Worm (Caenorhabditis elegans) whole organism, mixed stage, embryonic: ENCODE data around the gene K12D12.4.

Source experiments
- bed-3 ChIP-seq: fragments of 200-800 bp; sonication (Bioruptor generic); optimal IDR thresholded peaks from 3 replicates; lab custom pipeline; 2018; ENCODE audit warnings: mild to moderate bottlenecking, missing genetic modification characterization, moderate library complexity, missing compliant biosample characterization
- blmp-1 ChIP-seq: fragments of 150-350 bp; optimal IDR thresholded peaks from 2 replicates; lab custom pipeline; 2014; ENCODE audit warnings: missing biosample characterization, missing genetic modification characterization
- ceh-39 ChIP-seq: fragments of 150-350 bp; optimal IDR thresholded peaks from 2 replicates; lab custom pipeline; 2014; ENCODE audit warnings: missing biosample characterization, missing genetic modification characterization
- ceh-43 ChIP-seq: fragments of 200-800 bp; sonication (Bioruptor generic); optimal IDR thresholded peaks from 2 replicates; lab custom pipeline; 2018; ENCODE audit warnings: mild to moderate bottlenecking, missing genetic modification characterization, moderate library complexity, missing compliant biosample characterization
- ceh-83 ChIP-seq: fragments of 200-800 bp; sonication (Bioruptor generic); optimal IDR thresholded peaks from 2 replicates; lab custom pipeline; 2018; ENCODE audit warnings: mild to moderate bottlenecking, missing genetic modification characterization, missing compliant biosample characterization
- ces-1 ChIP-seq: fragments of 150-350 bp; optimal IDR thresholded peaks from 2 replicates; lab custom pipeline; 2014; ENCODE audit warnings: missing biosample characterization, missing genetic modification reagents, missing genetic modification characterization
- cnd-1 ChIP-seq: fragments of 200-800 bp; sonication (Bioruptor generic); optimal IDR thresholded peaks from 2 replicates; lab custom pipeline; 2018; ENCODE audit warnings: mild to moderate bottlenecking, missing genetic modification characterization, missing compliant biosample characterization
- drap-1 ChIP-seq: fragments of 200-800 bp; sonication (Bioruptor generic); optimal IDR thresholded peaks from 3 replicates; lab custom pipeline; 2018; ENCODE audit warnings: mild to moderate bottlenecking, missing genetic modification characterization, missing compliant biosample characterization
- elt-3 ChIP-seq: fragments of 150-350 bp; optimal IDR thresholded peaks from 2 replicates; lab custom pipeline; 2014; ENCODE audit warnings: missing biosample characterization, missing genetic modification characterization
- flh-1 ChIP-seq: fragments of 200-800 bp; sonication (Bioruptor generic); optimal IDR thresholded peaks from 2 replicates; lab custom pipeline; 2018; ENCODE audit warnings: mild to moderate bottlenecking, missing genetic modification characterization, moderate library complexity, missing compliant biosample characterization
- hlh-1 ChIP-seq: fragments of 150-350 bp; optimal IDR thresholded peaks from 2 replicates; lab custom pipeline; 2014; ENCODE audit warnings: missing biosample characterization, missing genetic modification reagents, missing genetic modification characterization
- lin-32 ChIP-seq: fragments of 200-800 bp; sonication (Bioruptor generic); optimal IDR thresholded peaks from 2 replicates; lab custom pipeline; 2018; ENCODE audit warnings: mild to moderate bottlenecking, missing genetic modification characterization, missing compliant biosample characterization
- lsy-2 ChIP-seq: fragments of 150-350 bp; optimal IDR thresholded peaks from 2 replicates; lab custom pipeline; 2014; ENCODE audit warnings: missing biosample characterization, missing genetic modification characterization
- mab-5 ChIP-seq: fragments of 150-350 bp; optimal IDR thresholded peaks from 2 replicates; lab custom pipeline; 2014; ENCODE audit warnings: missing biosample characterization, missing genetic modification characterization
- mep-1 ChIP-seq: fragments of 150-350 bp; optimal IDR thresholded peaks from 2 replicates; lab custom pipeline; 2017; ENCODE audit warnings: missing biosample characterization, missing genetic modification reagents, missing genetic modification characterization, inconsistent platforms
- mls-2 ChIP-seq: sonication (generic microtip); optimal IDR thresholded peaks from 2 replicates; lab custom pipeline; 2016; ENCODE audit warnings: mild to moderate bottlenecking, missing genetic modification characterization, moderate library complexity, missing compliant biosample characterization
- nhr-12 ChIP-seq: fragments of 150-350 bp; optimal IDR thresholded peaks from 2 replicates; lab custom pipeline; 2014; ENCODE audit warnings: missing biosample characterization, missing genetic modification characterization
- nhr-2 ChIP-seq: fragments of 150-350 bp; optimal IDR thresholded peaks from 2 replicates; lab custom pipeline; 2014; ENCODE audit warnings: missing biosample characterization, missing genetic modification characterization
- nhr-237 ChIP-seq: fragments of 150-350 bp; optimal IDR thresholded peaks from 2 replicates; lab custom pipeline; 2014; ENCODE audit warnings: missing biosample characterization, missing genetic modification characterization
- nhr-28 ChIP-seq: fragments of 150-350 bp; optimal IDR thresholded peaks from 2 replicates; lab custom pipeline; 2014; ENCODE audit warnings: missing biosample characterization, missing genetic modification characterization
- nhr-76 ChIP-seq: sonication (generic microtip); optimal IDR thresholded peaks from 2 replicates; lab custom pipeline; 2017; ENCODE audit warnings: missing biosample characterization, missing genetic modification characterization
- pha-4 ChIP-seq: fragments of 150-350 bp; optimal IDR thresholded peaks from 2 replicates; lab custom pipeline; 2018; ENCODE audit warnings: missing biosample characterization, missing genetic modification reagents, missing genetic modification characterization
- sem-2 ChIP-seq: fragments of 200-800 bp; sonication (Bioruptor generic); optimal IDR thresholded peaks from 2 replicates; lab custom pipeline; 2018; ENCODE audit warnings: mild to moderate bottlenecking, missing genetic modification characterization, missing compliant biosample characterization
- sptf-1 ChIP-seq: sonication (generic microtip); optimal IDR thresholded peaks from 2 replicates; lab custom pipeline; 2017; ENCODE audit warnings: mild to moderate bottlenecking, missing genetic modification characterization, moderate library complexity, missing compliant biosample characterization
- tbx-8 ChIP-seq: fragments of 200-800 bp; sonication (Bioruptor generic); optimal IDR thresholded peaks from 2 replicates; lab custom pipeline; 2018; ENCODE audit warnings: mild to moderate bottlenecking, missing genetic modification characterization, moderate library complexity, missing compliant biosample characterization
- unc-120 ChIP-seq: sonication (generic microtip); optimal IDR thresholded peaks from 2 replicates; lab custom pipeline; 2017; ENCODE audit warnings: missing genetic modification characterization, missing compliant biosample characterization; ENCODE audit not compliant: poor library complexity, severe bottlenecking
- unc-39 ChIP-seq: fragments of 150-350 bp; optimal IDR thresholded peaks from 2 replicates; lab custom pipeline; 2014; ENCODE audit warnings: missing biosample characterization, missing genetic modification characterization
- unc-62 ChIP-seq: fragments of 150-350 bp; optimal IDR thresholded peaks from 2 replicates; lab custom pipeline; 2014; ENCODE audit warnings: missing biosample characterization, missing genetic modification reagents, missing genetic modification characterization
- zip-8 ChIP-seq: fragments of 150-350 bp; optimal IDR thresholded peaks from 2 replicates; lab custom pipeline; 2014; ENCODE audit warnings: missing biosample characterization, missing genetic modification characterization
- ztf-11 ChIP-seq: fragments of 150-350 bp; optimal IDR thresholded peaks from 2 replicates; lab custom pipeline; 2014; ENCODE audit warnings: missing biosample characterization, missing genetic modification characterization

Gene K12D12.4

DNA sequence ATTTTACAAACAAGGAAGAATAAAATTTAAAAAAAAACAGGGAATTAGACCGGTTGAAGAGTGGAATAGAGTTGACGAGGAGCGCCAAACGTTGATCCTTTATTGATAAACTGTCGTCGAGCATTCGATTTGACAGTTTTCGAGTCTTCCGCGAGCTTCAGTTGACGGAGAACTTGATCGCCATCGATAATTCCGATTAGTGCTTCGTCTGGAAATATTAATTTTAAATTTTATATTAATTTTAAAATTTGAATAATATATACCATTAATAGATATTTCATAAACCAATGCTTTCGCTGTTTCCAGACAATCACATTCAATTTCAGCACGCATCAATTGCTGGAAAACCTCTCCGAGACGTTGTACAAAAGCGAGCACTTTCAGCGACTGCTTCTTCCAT, at the start of gene K12D12.4:
TSS of gene K12D12.4 (minus strand) at position 101 of the 400 bp plus-strand sequence.
- TF ChIP-seq flh-1 (no peak), sptf-1 (tag; lab: Kevin White, UChicago) (no peak), unc-120 (tag; lab: Kevin White, UChicago) (no peak), unc-39 (no peak), sem-2 (GFP tag; lab: Kevin White, UChicago) (no peak), ceh-83 (GFP tag; lab: Kevin White, UChicago) (no peak), nhr-76 (tag; lab: Kevin White, UChicago) (no peak), ceh-39 (tag; lab: Kevin White, UChicago) (no peak), cnd-1 (tag; lab: Kevin White, UChicago) (no peak), tbx-8 (GFP tag; lab: Kevin White, UChicago) (no peak)
- TF ChIP-seq, all 35 proteins: peak for 0

DNA sequence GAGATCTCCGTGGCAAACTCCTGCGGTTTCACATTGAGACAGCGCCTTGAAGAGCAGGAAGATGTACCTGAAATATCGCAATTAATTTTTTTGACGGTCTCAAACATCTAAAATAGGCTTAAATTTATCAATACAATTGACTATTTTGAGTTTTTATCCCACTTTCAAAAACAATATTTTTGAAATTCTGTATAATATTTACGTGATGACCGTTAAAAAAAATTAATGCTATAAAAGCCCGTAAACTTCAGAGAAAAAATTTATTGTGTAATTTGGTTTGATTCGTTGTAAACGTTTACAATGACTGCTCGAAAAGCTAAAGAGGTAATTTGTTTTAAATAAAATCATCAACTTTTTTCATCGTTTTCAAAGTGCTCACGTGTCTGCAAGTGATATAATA, 48.8 kb upstream of the K12D12.4 start, which contains the start of gene ZK930.7:
TSS of gene ZK930.7 (plus strand) at position 301 of the 400 bp plus-strand sequence.
- no peak for TF ChIP-seq unc-120 (tag; lab: Kevin White, UChicago)
- TF ChIP-seq unc-39, result no peak
- no peak for TF ChIP-seq nhr-12 (tag; lab: Kevin White, UChicago)
- no peak for TF ChIP-seq mab-5 (tag; lab: Kevin White, UChicago)
- TF ChIP-seq unc-62 (GFP tag; lab: Kevin White, UChicago), result no peak
- no peak for TF ChIP-seq tbx-8 (GFP tag; lab: Kevin White, UChicago)
- TF ChIP-seq hlh-1 (tag; lab: Kevin White, UChicago), result no peak
- no peak for TF ChIP-seq bed-3 (GFP tag; lab: Kevin White, UChicago)
- TF ChIP-seq sem-2 (GFP tag; lab: Kevin White, UChicago), result no peak
- TF ChIP-seq ceh-39 (tag; lab: Kevin White, UChicago), result no peak
- TF ChIP-seq nhr-28 (tag; lab: Kevin White, UChicago), result no peak
- TF ChIP-seq ces-1, result no peak
- no peak for TF ChIP-seq zip-8 (tag; lab: Kevin White, UChicago)
- TF ChIP-seq nhr-76 (tag; lab: Kevin White, UChicago), result no peak

DNA sequence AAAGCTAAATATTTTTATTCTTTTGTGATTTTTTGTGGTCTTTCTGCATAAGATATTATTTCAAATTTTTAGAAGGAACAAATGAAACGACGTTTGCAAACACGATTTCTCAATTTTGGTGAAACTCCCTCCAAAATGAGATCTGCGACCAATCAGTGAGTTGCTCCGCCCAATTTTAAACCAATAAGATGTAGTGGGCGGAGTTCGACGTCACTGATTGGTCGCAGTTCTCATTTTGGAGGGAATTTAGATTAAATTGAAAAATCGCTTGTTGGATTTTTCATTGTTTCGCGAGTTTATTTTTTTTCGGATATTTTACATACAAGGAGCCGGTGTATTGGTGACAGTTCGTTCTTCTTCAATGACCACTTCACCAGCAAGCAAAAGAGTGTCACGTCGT, 45.0 kb upstream of the K12D12.4 start:
- TF ChIP-seq ztf-11 (tag; lab: Kevin White, UChicago) (no peak), nhr-237 (tag; lab: Kevin White, UChicago) (no peak), drap-1 (GFP tag; lab: Kevin White, UChicago) (no peak), hlh-1 (tag; lab: Kevin White, UChicago) (no peak), blmp-1 (tag; lab: Kevin White, UChicago) (no peak), unc-120 (tag; lab: Kevin White, UChicago) (no peak)

DNA sequence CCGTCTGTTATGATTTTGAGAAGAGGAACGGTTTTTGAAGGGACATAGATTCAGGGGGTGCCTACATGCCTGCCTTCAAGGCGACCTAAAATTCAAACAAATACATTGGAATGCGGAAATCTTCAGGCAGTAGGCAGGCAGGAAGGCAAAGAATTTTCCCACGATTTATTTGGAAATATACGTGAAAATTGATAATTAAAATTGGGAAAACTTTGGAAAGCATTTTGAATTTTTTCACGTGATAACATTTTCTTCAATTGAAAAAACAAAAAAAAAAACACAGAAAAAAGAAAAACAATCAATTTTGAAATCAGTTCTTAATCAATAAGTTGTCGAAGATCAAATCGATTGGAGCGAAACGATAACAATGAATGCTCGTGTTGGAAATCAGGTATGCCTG, 40.7 kb upstream of the K12D12.4 start, which contains the start of gene ZK930.4:
TSS of gene ZK930.4 (plus strand) at position 301 of the 400 bp plus-strand sequence.
- no peak for TF ChIP-seq mep-1
- no peak for TF ChIP-seq nhr-2
- TF ChIP-seq nhr-237 (tag; lab: Kevin White, UChicago), result no peak
- no peak for TF ChIP-seq mab-5 (tag; lab: Kevin White, UChicago)
- TF ChIP-seq lsy-2 (tag; lab: Kevin White, UChicago), result no peak

DNA sequence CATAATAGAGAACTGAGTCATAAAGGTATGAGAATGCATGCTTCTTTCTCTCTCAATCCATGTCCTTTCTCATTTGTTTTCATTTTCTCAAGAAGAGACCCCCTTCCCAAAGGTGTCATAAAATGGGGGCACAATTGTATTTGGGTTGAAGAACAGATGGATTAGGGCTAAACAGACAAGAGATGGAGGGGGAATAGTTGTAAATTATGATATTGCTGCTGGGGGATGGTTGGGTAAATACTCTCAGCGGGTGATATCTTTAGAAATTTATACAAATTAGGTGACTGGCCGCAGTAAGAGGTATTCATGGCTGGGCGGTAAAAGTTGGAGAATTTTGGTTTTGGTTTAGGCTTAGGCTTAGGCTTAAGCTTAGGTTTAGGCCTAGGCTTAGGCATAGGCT, 39.5 kb upstream of the K12D12.4 start:
- TF ChIP-seq nhr-12 (tag; lab: Kevin White, UChicago) (no peak), cnd-1 (tag; lab: Kevin White, UChicago) (peak; percentile 53)

DNA sequence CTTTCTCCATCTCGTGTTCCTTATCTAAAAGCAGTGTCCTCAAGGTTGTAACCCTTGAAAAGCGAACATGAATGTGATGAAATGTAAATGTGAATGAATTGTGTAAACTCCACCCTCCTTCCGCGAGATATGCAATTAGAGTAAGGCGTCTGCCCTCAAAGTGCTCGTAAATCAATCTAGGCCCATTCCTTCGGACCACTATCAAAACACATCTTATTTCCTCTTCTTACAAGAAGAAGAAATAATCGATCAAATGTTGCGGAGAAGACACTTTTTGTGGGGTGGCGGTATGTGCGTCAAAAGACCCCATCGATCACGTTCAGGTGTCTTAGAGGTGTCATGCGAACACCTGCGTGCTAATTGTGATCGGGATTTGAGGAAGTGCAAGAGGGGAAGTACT, 36.7 kb upstream of the K12D12.4 start:
- peak; percentile 15 for TF ChIP-seq unc-120 (tag; lab: Kevin White, UChicago)
- peak; percentile 79 for TF ChIP-seq nhr-2
- TF ChIP-seq unc-62 (GFP tag; lab: Kevin White, UChicago), result peak; percentile 96
- TF ChIP-seq flh-1, result no peak
- TF ChIP-seq lin-32 (GFP tag; lab: Kevin White, UChicago), result no peak

DNA sequence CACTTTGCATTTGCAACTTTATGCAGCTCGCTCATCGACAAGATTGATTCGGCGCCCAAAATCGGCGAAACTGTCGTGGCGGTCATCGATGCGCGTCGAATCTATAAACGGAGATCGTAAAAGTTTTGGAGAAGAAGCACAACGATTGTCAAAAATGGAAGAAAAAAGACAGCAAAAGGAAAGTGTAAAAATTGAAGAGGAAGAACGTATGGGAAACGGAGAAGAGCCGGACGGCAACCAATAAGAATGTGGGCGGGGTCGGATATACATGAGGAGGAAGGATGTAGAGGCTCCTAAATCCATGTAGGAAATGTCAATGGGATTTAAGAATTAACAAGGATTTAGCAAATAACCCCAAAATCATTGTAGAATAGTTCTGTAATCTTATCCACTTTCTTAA, 35.6 kb upstream of the K12D12.4 start, which contains the start of gene vab-23:
TSS of gene vab-23 (minus strand) at position 101 of the 400 bp plus-strand sequence.
- TF ChIP-seq ceh-43 (GFP tag; lab: Kevin White, UChicago) (no peak), mls-2 (no peak), nhr-28 (tag; lab: Kevin White, UChicago) (no peak), mab-5 (tag; lab: Kevin White, UChicago) (no peak), lsy-2 (tag; lab: Kevin White, UChicago) (no peak), unc-120 (tag; lab: Kevin White, UChicago) (no peak), pha-4 (no peak), nhr-2 (no peak), elt-3 (no peak)
